Fruit fly (Drosophila melanogaster) Kc167 (cell line): ENCODE results near the gene CG5326.

ENCODE experiments used
- Myc ChIP-seq: fragments of >200 bp; optimal IDR thresholded peaks from 2 replicates; lab custom pipeline; 2017; ENCODE audit warnings: missing external identifiers
- Sin3A ChIP-seq: fragments of >200 bp; optimal IDR thresholded peaks from 2 replicates; lab custom pipeline; 2018; ENCODE audit warnings: missing external identifiers
- h ChIP-seq: fragments of >200 bp; optimal IDR thresholded peaks from 3 replicates; lab custom pipeline; 2018; ENCODE audit warnings: missing external identifiers
- insv ChIP-seq: fragments of >200 bp; optimal IDR thresholded peaks from 3 replicates; lab custom pipeline; 2018; ENCODE audit warnings: missing external identifiers
- psq ChIP-seq: fragments of >200 bp; optimal IDR thresholded peaks from 2 replicates; lab custom pipeline; 2017; ENCODE audit warnings: missing external identifiers
- ttk ChIP-seq: sonication (Bioruptor generic); optimal IDR thresholded peaks from 2 replicates; lab custom pipeline; 2017; ENCODE audit warnings: missing external identifiers

The CG5326 gene

DNA sequence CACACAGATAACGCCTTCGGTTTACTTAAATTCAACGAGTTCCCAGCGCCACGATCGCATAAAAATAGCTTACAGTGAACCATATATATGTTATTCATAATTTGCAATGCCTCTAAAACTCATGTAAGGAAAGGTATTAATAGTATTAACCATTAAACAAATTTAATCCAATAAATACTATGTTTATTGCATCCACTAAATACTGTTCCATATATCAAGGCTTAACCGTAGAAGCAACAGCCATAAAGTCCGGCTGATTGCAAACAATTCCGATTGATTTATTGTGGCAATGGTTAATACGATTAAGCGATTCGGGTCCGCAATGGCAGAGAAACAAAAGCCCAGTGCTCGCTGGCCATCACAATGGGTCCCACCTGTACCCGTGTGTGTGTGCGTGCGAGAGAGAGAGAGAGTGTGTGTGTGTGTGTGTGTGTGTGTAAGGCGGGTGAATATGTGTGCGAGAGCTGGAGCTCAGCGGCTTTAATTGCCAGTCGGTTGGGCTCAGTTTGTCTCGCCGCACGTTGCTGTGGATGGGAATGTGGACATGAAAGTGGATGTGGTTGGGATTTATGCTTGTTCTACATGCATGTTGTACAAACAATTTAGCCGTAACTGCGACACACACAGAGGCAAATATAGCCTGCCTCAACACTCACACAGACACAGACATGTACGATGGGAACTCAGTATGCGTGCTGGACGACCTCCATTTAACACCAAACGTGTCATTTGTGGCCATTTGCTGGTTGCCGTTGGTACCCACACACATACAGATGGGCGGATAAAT is 45.0 kb downstream of the CG5326 start:
- TF ChIP-seq Sin3A (lab: Kevin White, UChicago) (no peak), h (no peak), psq (no peak), ttk (no peak)

dm6 chr3R:22492767-22493166 is 47.0 kb downstream of the CG5326 start, which contains the start of gene tHMG2:
tHMG2 (plus strand) TSS chr3R:22492953.
- TF ChIP-seq insv (lab: Kevin White, UChicago): no peak
- no peak for TF ChIP-seq psq
- no peak for TF ChIP-seq h
- no peak for TF ChIP-seq ttk
- TF ChIP-seq Myc (lab: Kevin White, UChicago): no peak
- no peak for TF ChIP-seq Sin3A (lab: Kevin White, UChicago)

DNA sequence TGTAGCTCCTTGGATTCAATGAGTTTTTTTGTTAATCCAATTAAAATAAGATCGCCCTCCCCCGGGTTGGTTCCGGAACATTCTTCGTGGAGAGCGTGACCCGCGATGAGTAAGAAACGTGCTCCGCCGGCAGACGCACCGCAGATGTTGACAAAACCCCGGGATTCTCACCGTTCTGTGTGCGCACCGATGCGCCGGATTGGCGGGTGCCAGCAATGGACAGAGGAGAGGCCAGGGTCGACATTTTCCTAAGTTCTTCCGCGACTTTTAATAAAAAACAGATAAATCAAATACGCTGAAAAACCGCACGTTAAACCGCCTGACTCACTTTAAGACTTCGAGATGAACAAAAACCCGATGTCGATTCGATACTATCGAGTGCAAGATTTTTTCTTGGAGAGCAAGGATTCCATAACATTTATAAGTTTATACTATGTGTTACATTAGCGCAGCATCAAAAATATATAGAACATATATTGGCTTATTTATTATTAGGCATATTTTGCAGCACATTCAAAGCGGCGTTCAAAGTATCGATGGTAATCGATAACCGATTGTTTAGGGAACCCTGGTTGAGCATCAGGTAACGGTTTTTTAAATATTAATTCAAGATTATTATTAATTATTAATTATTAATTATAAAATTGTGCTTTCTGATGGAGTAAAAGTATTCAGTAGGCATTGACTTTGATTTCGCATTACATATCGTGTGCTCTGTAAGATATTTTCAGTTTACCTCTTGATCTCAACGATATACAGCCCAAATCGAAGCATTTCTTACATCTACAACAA is 48.4 kb downstream of the CG5326 start, which contains the start of the genes CCT1 and tHMG1:
CCT1 (minus strand) TSS at position 352 of the 792 bp plus-strand sequence.
tHMG1 (plus strand) TSS at position 742 of the 792 bp plus-strand sequence.
- TF ChIP-seq Myc (lab: Kevin White, UChicago): no peak
- no peak for TF ChIP-seq psq
- TF ChIP-seq insv (lab: Kevin White, UChicago): no peak
- TF ChIP-seq Sin3A (lab: Kevin White, UChicago): no peak
- TF ChIP-seq ttk: no peak

DNA sequence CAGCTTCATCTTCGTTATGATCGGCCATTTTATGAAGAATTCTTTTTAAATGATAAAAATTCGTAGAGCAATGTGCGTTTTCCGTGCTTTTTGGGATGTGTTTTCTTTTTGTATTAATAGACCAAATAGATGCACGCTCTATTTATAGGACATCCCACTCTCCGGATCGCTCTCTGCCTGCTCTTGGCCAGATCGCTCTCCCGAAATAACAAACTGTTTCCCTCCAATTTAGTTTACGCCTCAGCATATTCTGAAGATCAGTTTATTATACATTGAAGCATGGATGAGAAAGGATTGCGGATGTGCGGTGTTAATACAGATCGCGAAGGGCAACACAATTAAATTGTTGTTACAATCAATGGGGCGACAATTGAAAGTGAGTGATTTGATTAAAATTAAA is 50.9 kb downstream of the CG5326 start, which contains the start of gene CG5376:
CG5376 (minus strand) TSS at position 101 of the 400 bp plus-strand sequence.
- no peak for TF ChIP-seq Myc (lab: Kevin White, UChicago)
- no peak for TF ChIP-seq insv (lab: Kevin White, UChicago)
- no peak for TF ChIP-seq psq
- no peak for TF ChIP-seq ttk
- no peak for TF ChIP-seq Sin3A (lab: Kevin White, UChicago)
- TF ChIP-seq h: no peak

- TF ChIP-seq ttk: no peak
- TF ChIP-seq psq: no peak
- TF ChIP-seq h: no peak
- no peak for TF ChIP-seq Myc (lab: Kevin White, UChicago)
- TF ChIP-seq Sin3A (lab: Kevin White, UChicago): no peak
These were observed 52.7 kb downstream of the CG5326 start, which contains the start of gene Pfdn5 for dm6 chr3R:22487037-22487492. Pfdn5 (plus strand) TSS chr3R:22487039.

DNA sequence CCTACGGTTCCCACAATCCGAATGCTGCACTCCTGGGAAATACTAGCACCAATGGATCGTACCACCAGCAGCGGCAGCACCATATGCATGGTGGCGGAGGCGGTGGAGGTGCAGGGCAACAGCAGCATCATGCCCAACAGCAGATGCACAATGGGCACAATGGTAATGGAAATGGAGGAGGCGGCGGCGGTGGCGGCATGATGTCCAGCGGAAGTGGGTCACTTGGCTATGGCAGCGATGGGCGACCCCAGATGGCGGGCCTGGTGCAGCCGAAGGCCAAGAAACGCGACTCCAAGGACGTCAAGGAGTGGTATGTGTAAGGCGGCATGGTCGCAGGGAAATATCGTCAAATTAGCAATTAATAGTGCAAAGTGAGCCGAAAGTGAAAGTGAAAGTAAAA is 56.2 kb downstream of the CG5326 start:
- no peak for TF ChIP-seq ttk
- TF ChIP-seq h: no peak
- no peak for TF ChIP-seq Sin3A (lab: Kevin White, UChicago)
